Worm (Caenorhabditis elegans): Measurements from ENCODE around the gene ZK899.1.

DNA sequence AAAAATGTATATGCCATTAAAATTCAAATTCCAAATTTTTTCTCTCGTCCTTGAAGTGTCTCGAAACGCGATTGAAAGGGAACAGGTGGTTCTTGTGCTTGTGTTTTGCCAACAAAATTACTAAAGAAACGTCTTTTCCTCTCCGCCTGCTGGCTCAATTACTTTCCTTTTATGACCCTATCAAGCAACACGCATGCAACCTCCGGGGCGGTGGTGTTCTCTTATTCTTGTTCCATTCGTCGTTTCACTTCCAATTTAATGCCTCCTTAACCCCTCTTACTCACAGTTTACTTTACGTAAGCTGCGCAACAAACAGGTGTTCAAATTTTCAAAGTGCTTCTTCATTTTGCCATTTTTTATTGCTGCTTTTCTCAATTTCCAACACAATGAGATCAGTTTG lies 37.3 kb downstream of the ZK899.1 start:
- TF ChIP-seq ceh-30 (tag; optimal IDR thresholded peaks at IDR 0.05) (no peak), fkh-10 (GFP tag; optimal IDR thresholded peaks at IDR 0.05) (no peak), ama-1 (optimal IDR thresholded peaks at IDR 0.05) (no peak), F13H6.1 (tag; optimal IDR thresholded peaks at IDR 0.05) (no peak), syd-9 (tag; optimal IDR thresholded peaks at IDR 0.05) (no peak), pha-2 (tag; optimal IDR thresholded peaks at IDR 0.05) (no peak)
